Fruit fly (Drosophila melanogaster) whole organism, embryonic: ENCODE results near the gene CG2256.

Experiments
- Bgb ChIP-seq: fragments of 200-800 bp; sonication (Bioruptor generic); IDR thresholded peaks from 2 replicates; pipeline ENCODE4 v1.3.6; 2022; ENCODE audit warnings: missing biosample characterization, missing genetic modification characterization; ENCODE audit not compliant: partially characterized antibody
- BtbVII ChIP-seq: fragments of 200-800 bp; sonication (Bioruptor generic); optimal IDR thresholded peaks from 3 replicates; lab custom pipeline; 2017; ENCODE audit warnings: missing biosample characterization, mild to moderate bottlenecking, missing genetic modification characterization
- CG10654 ChIP-seq: fragments of 200-800 bp; sonication (Bioruptor generic); optimal IDR thresholded peaks from 2 replicates; lab custom pipeline; 2016; ENCODE audit warnings: missing biosample characterization, missing genetic modification characterization
- CG11504 ChIP-seq: fragments of 200-800 bp; sonication (Bioruptor generic); optimal IDR thresholded peaks from 3 replicates; lab custom pipeline; 2019; ENCODE audit warnings: missing biosample characterization, mild to moderate bottlenecking, missing genetic modification characterization, moderate library complexity
- CG11695 ChIP-seq: fragments of 200-800 bp; sonication (Bioruptor generic); IDR thresholded peaks from 3 replicates; pipeline ENCODE4 v1.3.6; 2022; ENCODE audit warnings: missing biosample characterization, missing genetic modification characterization
- CG13775 ChIP-seq: fragments of 200-800 bp; sonication (Bioruptor generic); optimal IDR thresholded peaks from 3 replicates; lab custom pipeline; 2017; ENCODE audit warnings: missing biosample characterization, mild to moderate bottlenecking, missing genetic modification characterization
- CG14441 ChIP-seq: fragments of 200-800 bp; sonication (Bioruptor generic); IDR thresholded peaks from 2 replicates; pipeline ENCODE4 v1.3.6; 2022; ENCODE audit warnings: missing biosample characterization, missing genetic modification characterization
- CG14860 ChIP-seq: fragments of 200-800 bp; sonication (Bioruptor generic); IDR thresholded peaks from 3 replicates; pipeline ENCODE4 v1.3.6; 2022; ENCODE audit warnings: missing biosample characterization, missing genetic modification characterization; ENCODE audit not compliant: partially characterized antibody
- CG15269 ChIP-seq: fragments of 200-800 bp; sonication (Bioruptor generic); optimal IDR thresholded peaks from 2 replicates; lab custom pipeline; 2018; ENCODE audit warnings: missing biosample characterization, mild to moderate bottlenecking, missing genetic modification characterization, moderate library complexity
- CG15514 ChIP-seq: fragments of 200-800 bp; sonication (Bioruptor generic); optimal IDR thresholded peaks from 3 replicates; lab custom pipeline; 2017; ENCODE audit warnings: missing biosample characterization, missing genetic modification characterization, mild to moderate bottlenecking, moderate library complexity, missing genetic modification reagents
- CG17359 ChIP-seq: fragments of 200-800 bp; sonication (Bioruptor generic); optimal IDR thresholded peaks from 3 replicates; lab custom pipeline; 2018; ENCODE audit warnings: missing biosample characterization, mild to moderate bottlenecking, missing genetic modification characterization, moderate library complexity
- CG18599 ChIP-seq: fragments of 200-800 bp; sonication (Bioruptor generic); optimal IDR thresholded peaks from 3 replicates; lab custom pipeline; 2017; ENCODE audit warnings: missing biosample characterization, missing genetic modification characterization, mild to moderate bottlenecking, moderate library complexity, missing genetic modification reagents
- CG34376 ChIP-seq: fragments of 200-800 bp; sonication (Bioruptor generic); optimal IDR thresholded peaks from 2 replicates; lab custom pipeline; 2018; ENCODE audit warnings: missing biosample characterization, mild to moderate bottlenecking, missing genetic modification characterization
- CG3847 ChIP-seq: fragments of 200-800 bp; sonication (Bioruptor generic); IDR thresholded peaks from 2 replicates; pipeline ENCODE4 v1.3.6; 2022; ENCODE audit warnings: missing biosample characterization, missing genetic modification characterization
- CG6254 ChIP-seq: fragments of 200-800 bp; sonication (Bioruptor generic); optimal IDR thresholded peaks from 3 replicates; lab custom pipeline; 2017; ENCODE audit warnings: mild to moderate bottlenecking, missing biosample characterization, missing genetic modification reagents, missing genetic modification characterization
- CG7271 ChIP-seq: fragments of 200-800 bp; sonication (Bioruptor generic); optimal IDR thresholded peaks from 2 replicates; lab custom pipeline; 2018; ENCODE audit warnings: missing biosample characterization, mild to moderate bottlenecking, missing genetic modification characterization, moderate library complexity
- CG8290 ChIP-seq, 3 experiments: fragments of 200-800 bp; sonication (Bioruptor generic); optimal IDR thresholded peaks; 2 replicates each; lab custom pipeline; 2016 to 2019; ENCODE audit warnings: missing biosample characterization in 3 of 3, missing genetic modification characterization in 3 of 3, mild to moderate bottlenecking in 2 of 3, moderate library complexity in 1 of 3
- CG9215 ChIP-seq: fragments of 200-800 bp; sonication (Bioruptor generic); IDR thresholded peaks from 2 replicates; pipeline ENCODE4 v1.3.6; 2022; ENCODE audit warnings: missing biosample characterization, missing genetic modification characterization
- CG9932 ChIP-seq: fragments of 200-800 bp; sonication (Bioruptor generic); IDR thresholded peaks from 2 replicates; pipeline ENCODE4 v1.3.6; 2022; ENCODE audit warnings: missing biosample characterization, missing genetic modification characterization
- CTCF ChIP-seq: fragments of 200-800 bp; sonication (Bioruptor generic); optimal IDR thresholded peaks from 2 replicates; lab custom pipeline; 2017; ENCODE audit warnings: missing biosample characterization, mild to moderate bottlenecking, missing genetic modification characterization, moderate library complexity
- CoRest ChIP-seq: fragments of 200-800 bp; sonication (Bioruptor generic); optimal IDR thresholded peaks from 3 replicates; lab custom pipeline; 2018; ENCODE audit warnings: missing biosample characterization, mild to moderate bottlenecking, missing genetic modification characterization, moderate library complexity
- Fer1 ChIP-seq: fragments of 200-800 bp; sonication (Bioruptor generic); optimal IDR thresholded peaks from 2 replicates; lab custom pipeline; 2017; ENCODE audit warnings: missing biosample characterization, mild to moderate bottlenecking, missing genetic modification characterization
- HHEX ChIP-seq: fragments of 200-800 bp; sonication (Bioruptor generic); optimal IDR thresholded peaks from 3 replicates; lab custom pipeline; 2017; ENCODE audit warnings: missing biosample characterization, mild to moderate bottlenecking, missing genetic modification characterization, missing genetic modification reagents
- Jarid2 ChIP-seq: fragments of 200-800 bp; sonication (Bioruptor generic); optimal IDR thresholded peaks from 3 replicates; lab custom pipeline; 2017; ENCODE audit warnings: mild to moderate bottlenecking, missing biosample characterization, missing genetic modification reagents, missing genetic modification characterization
- Kr ChIP-seq: fragments of 200-800 bp; sonication (Bioruptor generic); optimal IDR thresholded peaks from 2 replicates; lab custom pipeline; 2017; ENCODE audit warnings: missing biosample characterization, mild to moderate bottlenecking, missing genetic modification characterization
- NC2α ChIP-seq: fragments of 200-800 bp; sonication (Bioruptor generic); optimal IDR thresholded peaks from 2 replicates; lab custom pipeline; 2016; ENCODE audit warnings: missing biosample characterization, missing genetic modification characterization
- Oaz ChIP-seq: fragments of 200-800 bp; sonication (Bioruptor generic); IDR thresholded peaks from 2 replicates; pipeline ENCODE4 v1.3.6; 2022; ENCODE audit warnings: missing biosample characterization, missing genetic modification characterization
- Oli ChIP-seq: fragments of 200-800 bp; sonication (Bioruptor generic); optimal IDR thresholded peaks from 2 replicates; lab custom pipeline; 2018; ENCODE audit warnings: missing biosample characterization, mild to moderate bottlenecking, missing genetic modification characterization, moderate library complexity
- Pdp1 ChIP-seq, 2 experiments: fragments of 200-800 bp; sonication (Bioruptor generic); optimal IDR thresholded peaks; 3 replicates each; lab custom pipeline; 2016; ENCODE audit warnings: missing biosample characterization in 2 of 2, missing genetic modification characterization in 2 of 2, mild to moderate bottlenecking in 1 of 2, moderate library complexity in 1 of 2
- Poxn ChIP-seq: fragments of 200-800 bp; sonication (Bioruptor generic); IDR thresholded peaks from 2 replicates; pipeline ENCODE4 v1.3.6; 2022; ENCODE audit warnings: missing biosample characterization, missing genetic modification characterization
- Rfx ChIP-seq: fragments of 200-800 bp; sonication (Bioruptor generic); IDR thresholded peaks from 2 replicates; pipeline ENCODE4 v1.3.6; 2022; ENCODE audit warnings: missing biosample characterization, missing genetic modification characterization
- Side ChIP-seq: fragments of 200-800 bp; sonication (Bioruptor generic); optimal IDR thresholded peaks from 2 replicates; lab custom pipeline; 2016; ENCODE audit warnings: missing biosample characterization, missing genetic modification characterization
- Sox102F ChIP-seq: fragments of 200-800 bp; sonication (Bioruptor generic); optimal IDR thresholded peaks from 2 replicates; lab custom pipeline; 2018; ENCODE audit warnings: missing biosample characterization, mild to moderate bottlenecking, missing genetic modification characterization, moderate library complexity
- Sry-δ ChIP-seq: fragments of 200-800 bp; sonication (Bioruptor generic); optimal IDR thresholded peaks from 2 replicates; lab custom pipeline; 2016; ENCODE audit warnings: missing biosample characterization, missing genetic modification characterization
- Trl ChIP-seq, 3 experiments: fragments of >200 bp in 2 of 3; fragments of 200-800 bp in 1 of 3; sonication (Bioruptor generic) in 1 of 3; optimal IDR thresholded peaks; 2 replicates in 1 of 3; 3 replicates in 2 of 3; lab custom pipeline; 2016 to 2017; ENCODE audit warnings: missing biosample characterization in 1 of 3, missing genetic modification characterization in 1 of 3
- cwo ChIP-seq: fragments of 200-800 bp; sonication (Bioruptor generic); optimal IDR thresholded peaks from 3 replicates; lab custom pipeline; 2017; ENCODE audit warnings: missing biosample characterization, missing genetic modification characterization, mild to moderate bottlenecking, moderate library complexity, missing genetic modification reagents
- fd3F ChIP-seq: fragments of 200-800 bp; sonication (Bioruptor generic); optimal IDR thresholded peaks from 2 replicates; lab custom pipeline; 2018; ENCODE audit warnings: missing biosample characterization, mild to moderate bottlenecking, missing genetic modification characterization, moderate library complexity
- gcm2 ChIP-seq: fragments of 200-800 bp; sonication (Bioruptor generic); optimal IDR thresholded peaks from 2 replicates; lab custom pipeline; 2016; ENCODE audit warnings: missing biosample characterization, missing genetic modification characterization
- gro ChIP-seq: fragments of 200-800 bp; sonication (Bioruptor generic); optimal IDR thresholded peaks from 2 replicates; lab custom pipeline; 2016; ENCODE audit warnings: missing biosample characterization, missing genetic modification characterization
- gsb ChIP-seq: fragments of 200-800 bp; sonication (Bioruptor generic); IDR thresholded peaks from 2 replicates; pipeline ENCODE4 v1.3.6; 2022; ENCODE audit warnings: missing biosample characterization, missing genetic modification characterization
- ham ChIP-seq: fragments of 200-800 bp; sonication (Bioruptor generic); IDR thresholded peaks from 2 replicates; pipeline ENCODE4 v1.3.6; 2022; ENCODE audit warnings: missing biosample characterization, missing genetic modification characterization
- jumu ChIP-seq: fragments of 200-800 bp; sonication (Bioruptor generic); optimal IDR thresholded peaks from 3 replicates; lab custom pipeline; 2016; ENCODE audit warnings: missing biosample characterization, missing genetic modification characterization
- lab ChIP-seq: fragments of 200-800 bp; sonication (Bioruptor generic); optimal IDR thresholded peaks from 3 replicates; lab custom pipeline; 2017; ENCODE audit warnings: missing biosample characterization, missing genetic modification characterization, mild to moderate bottlenecking, moderate library complexity, missing genetic modification reagents
- nau ChIP-seq: fragments of 200-800 bp; sonication (Bioruptor generic); optimal IDR thresholded peaks from 3 replicates; lab custom pipeline; 2017; ENCODE audit warnings: missing biosample characterization, mild to moderate bottlenecking, missing genetic modification characterization, missing genetic modification reagents
- sens ChIP-seq: fragments of 200-800 bp; sonication (Bioruptor generic); peaks from one replicate; lab custom pipeline; 2016; ENCODE audit warnings: missing biosample characterization, missing genetic modification characterization
- slbo ChIP-seq: fragments of 200-800 bp; sonication (Bioruptor generic); IDR thresholded peaks from 2 replicates; pipeline ENCODE4 v1.3.6; 2022; ENCODE audit warnings: missing biosample characterization, missing genetic modification characterization
- stc ChIP-seq: fragments of 200-800 bp; sonication (Bioruptor generic); IDR thresholded peaks from 2 replicates; pipeline ENCODE4 v1.3.6; 2022; ENCODE audit warnings: missing biosample characterization, missing genetic modification characterization
- unpg ChIP-seq: fragments of 200-800 bp; sonication (Bioruptor generic); optimal IDR thresholded peaks from 3 replicates; lab custom pipeline; 2018; ENCODE audit warnings: missing biosample characterization, mild to moderate bottlenecking, missing genetic modification characterization, moderate library complexity
- yki ChIP-seq: fragments of >200 bp; optimal IDR thresholded peaks from 3 replicates; lab custom pipeline; 2018

The CG2256 gene

DNA sequence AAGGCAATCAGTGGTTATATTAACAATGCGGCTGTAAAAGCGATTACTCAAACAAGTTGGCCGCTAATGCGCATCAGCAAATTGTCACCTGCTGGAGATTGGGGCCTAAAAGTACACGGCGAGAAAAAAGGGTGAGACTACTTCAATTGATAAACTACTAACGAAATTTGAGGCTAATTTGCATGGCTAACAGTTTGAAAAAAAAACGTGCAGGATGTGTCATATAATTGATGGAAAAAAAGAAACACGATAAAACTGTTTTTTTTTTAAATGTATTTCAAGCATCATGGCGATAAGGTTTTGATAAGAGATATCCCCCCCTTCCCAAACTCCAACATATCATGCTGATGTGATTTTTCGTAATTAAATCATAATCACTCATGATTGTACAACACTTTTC, 25.7 kb upstream of the CG2256 start (continued):
- TF ChIP-seq ham (GFP tag; lab: Robert Waterston, UW): 0 out of 2 replicates have a peak, but pooled peaks have one; percentile 14
- TF ChIP-seq CG8290 (GFP tag; optimal IDR thresholded peaks at IDR 0.05; lab: Kevin White, UChicago): no peak
- peak in 1 of 2 experiments; percentile 5 for TF ChIP-seq CG8290 (tag; optimal IDR thresholded peaks at IDR 0.05; lab: Kevin White, UChicago)
- TF ChIP-seq CG17359: peak; percentile 6
- no peak for TF ChIP-seq CTCF
- peak; percentile 46 for TF ChIP-seq CG11504
- TF ChIP-seq CG34376 (GFP tag; lab: Kevin White, UChicago): peak; percentile 19
- peak; percentile 44 for TF ChIP-seq HHEX (GFP tag; lab: Kevin White, UChicago)
- 0 out of 2 replicates have a peak, but pooled peaks have one; percentile 12 for TF ChIP-seq stc (GFP tag; lab: Robert Waterston, UW)
- peak; percentile 45; the same call in 1 of the 2 replicates for TF ChIP-seq CG3847 (GFP tag; lab: Robert Waterston, UW)
- TF ChIP-seq gcm2 (GFP tag; lab: Kevin White, UChicago): no peak
- TF ChIP-seq CG15514 (GFP tag; lab: Kevin White, UChicago): peak; percentile 17
- peak; percentile 30 for TF ChIP-seq unpg (GFP tag; lab: Kevin White, UChicago)
- TF ChIP-seq Trl (optimal IDR thresholded peaks at IDR 0.05; lab: Kevin White, UChicago): no peak
- peak; percentile 5 for TF ChIP-seq Trl (GFP tag; optimal IDR thresholded peaks at IDR 0.05; lab: Kevin White, UChicago)
- TF ChIP-seq Fer1: peak; percentile 62
- peak; percentile 34 for TF ChIP-seq BtbVII (GFP tag; lab: Kevin White, UChicago)
- TF ChIP-seq jumu: peak; percentile 7
- TF ChIP-seq Poxn (GFP tag; lab: Robert Waterston, UW): 0 out of 2 replicates have a peak, but pooled peaks have one; percentile 11
- TF ChIP-seq yki (lab: Kevin White, UChicago): no peak
- 0 out of 2 replicates have a peak, but pooled peaks have one; percentile 39 for TF ChIP-seq gsb (GFP tag; lab: Robert Waterston, UW)
- TF ChIP-seq Oli (tag; lab: Kevin White, UChicago): peak; percentile 25
- peak; percentile 69 for TF ChIP-seq lab (GFP tag; lab: Kevin White, UChicago)
- TF ChIP-seq Kr: no peak
- peak; percentile 51 for TF ChIP-seq cwo (GFP tag; lab: Kevin White, UChicago)
- TF ChIP-seq CG14860 (GFP tag; lab: Robert Waterston, UW): no peak
- TF ChIP-seq CG6254: no peak
- TF ChIP-seq Sox102F (GFP tag; lab: Kevin White, UChicago): peak; percentile 1
- peak; percentile 31 for TF ChIP-seq gro (GFP tag; lab: Kevin White, UChicago)
- no peak for TF ChIP-seq CG7271 (tag; lab: Kevin White, UChicago)
- peak; percentile 32 for TF ChIP-seq CG13775 (GFP tag; lab: Kevin White, UChicago)
- peak; percentile 47 for TF ChIP-seq sens
- TF ChIP-seq CG9932 (GFP tag; lab: Robert Waterston, UW): peak; percentile 52
- TF ChIP-seq Oaz (GFP tag; lab: Robert Waterston, UW): 0 out of 2 replicates have a peak, but pooled peaks have one; percentile 31
- TF ChIP-seq CG11695 (GFP tag; lab: Robert Waterston, UW): 0 out of 3 replicates have a peak, but pooled peaks have one; percentile 28
- TF ChIP-seq CG14441 (GFP tag; lab: Robert Waterston, UW): peak; percentile 41
- no peak for TF ChIP-seq Jarid2
- TF ChIP-seq CoRest (tag; lab: Kevin White, UChicago): peak; percentile 28
- TF ChIP-seq Bgb: no peak
- TF ChIP-seq Sry-δ: no peak
- TF ChIP-seq CG10654: no peak
- peak; percentile 27 for TF ChIP-seq nau (GFP tag; lab: Kevin White, UChicago)
- peak; percentile 59 for TF ChIP-seq CG18599
- peak; percentile 45 for TF ChIP-seq CG15269 (tag; lab: Kevin White, UChicago)
- 0 out of 2 replicates have a peak, but pooled peaks have one; percentile 15 for TF ChIP-seq CG9215 (GFP tag; lab: Robert Waterston, UW)
- no peak for TF ChIP-seq NC2α (GFP tag; lab: Kevin White, UChicago)
- TF ChIP-seq fd3F: peak; percentile 10
- TF ChIP-seq slbo (GFP tag; lab: Robert Waterston, UW): peak; percentile 75
- TF ChIP-seq Side (GFP tag; lab: Kevin White, UChicago): peak; percentile 8
- peak in 1 of 2 experiments; percentile 14 for TF ChIP-seq Pdp1 (GFP tag; optimal IDR thresholded peaks at IDR 0.05; lab: Kevin White, UChicago)
- peak; percentile 70 for TF ChIP-seq Rfx (GFP tag; lab: Robert Waterston, UW)
